Fruit fly (Drosophila melanogaster) whole organism, adult: Measurements from ENCODE around the gene CG14036.

Experiments used
- CG5204 ChIP-seq: fragments of 200-800 bp; sonication (Bioruptor generic); optimal IDR thresholded peaks from 2 replicates; lab custom pipeline; 2016; ENCODE audit warnings: missing biosample characterization, missing genetic modification characterization
- CG7101 ChIP-seq: fragments of 200-800 bp; sonication (Bioruptor generic); optimal IDR thresholded peaks from 2 replicates; lab custom pipeline; 2018; ENCODE audit warnings: missing biosample characterization, mild to moderate bottlenecking, missing genetic modification characterization, moderate library complexity
- Hr96 ChIP-seq: fragments of 200-800 bp; sonication (Bioruptor generic); optimal IDR thresholded peaks from 2 replicates; lab custom pipeline; 2016; ENCODE audit warnings: missing biosample characterization, missing genetic modification characterization
- kay ChIP-seq: fragments of 200-800 bp; sonication (Bioruptor generic); peaks from one replicate; lab custom pipeline; 2016; ENCODE audit warnings: missing biosample characterization, missing genetic modification characterization, borderline replicate concordance

DNA sequence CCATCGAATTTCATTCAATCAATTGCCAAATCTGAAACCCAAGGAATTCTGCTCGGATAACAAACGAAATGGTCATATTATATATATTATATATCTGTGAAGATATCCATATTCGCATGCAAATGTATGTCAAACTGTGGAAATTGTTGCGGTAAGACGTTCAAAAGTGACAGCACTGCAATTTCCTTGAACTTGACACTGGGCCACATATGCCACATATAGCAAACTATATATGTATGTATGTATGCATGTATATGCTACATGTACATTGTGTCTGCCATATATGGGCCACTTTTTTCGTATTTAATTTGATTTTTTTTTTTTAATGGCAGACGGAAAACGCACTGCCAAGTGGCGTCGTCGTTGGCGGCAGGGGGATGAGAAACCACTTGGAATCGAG lies 34.3 kb downstream of the CG14036 start:
- TF ChIP-seq CG5204 (GFP tag; lab: Kevin White, UChicago), result no peak
- TF ChIP-seq CG7101 (tag; lab: Kevin White, UChicago), result no peak
- no peak for TF ChIP-seq kay (GFP tag; lab: Kevin White, UChicago)
- TF ChIP-seq Hr96 (GFP tag; lab: Kevin White, UChicago), result no peak
